Fruit fly (Drosophila melanogaster) whole organism, wandering third instar larva: ENCODE measurements around the gene CG11588.

Experiments
- Abd-B ChIP-seq: fragments of >200 bp; optimal IDR thresholded peaks from 2 replicates; lab custom pipeline; 2017; ENCODE audit warnings: missing biosample characterization, missing genetic modification characterization
- CG32264 ChIP-seq: fragments of 200-800 bp; sonication (Bioruptor generic); optimal IDR thresholded peaks from 2 replicates; lab custom pipeline; 2016; ENCODE audit warnings: missing biosample characterization, missing genetic modification characterization
- CG9705 ChIP-seq: fragments of 200-800 bp; sonication (Bioruptor generic); optimal IDR thresholded peaks from 2 replicates; lab custom pipeline; 2018; ENCODE audit warnings: missing biosample characterization, mild to moderate bottlenecking, missing genetic modification characterization
- CrebA ChIP-seq: fragments of 200-800 bp; sonication (Bioruptor generic); optimal IDR thresholded peaks from 2 replicates; lab custom pipeline; 2016; ENCODE audit warnings: missing biosample characterization, mild to moderate bottlenecking, missing genetic modification characterization, borderline replicate concordance
- Dfd ChIP-seq: fragments of >200 bp; optimal IDR thresholded peaks from 2 replicates; lab custom pipeline; 2017; ENCODE audit warnings: missing biosample characterization, missing genetic modification characterization
- GATAd ChIP-seq: sonication (Bioruptor generic); optimal IDR thresholded peaks from 2 replicates; lab custom pipeline; 2016; ENCODE audit warnings: missing biosample characterization, missing genetic modification characterization
- HLH106 ChIP-seq: fragments of 200-800 bp; optimal IDR thresholded peaks from 3 replicates; lab custom pipeline; 2019; ENCODE audit warnings: missing biosample characterization, mild to moderate bottlenecking, missing genetic modification characterization, moderate library complexity
- Hnf4 ChIP-seq: fragments of 200-800 bp; sonication (Bioruptor generic); optimal IDR thresholded peaks from 2 replicates; lab custom pipeline; 2016; ENCODE audit warnings: missing biosample characterization, mild to moderate bottlenecking, missing genetic modification characterization
- Hr83 ChIP-seq: fragments of 200-300 bp; sonication (Bioruptor generic); optimal IDR thresholded peaks from 2 replicates; lab custom pipeline; 2016; ENCODE audit warnings: missing biosample characterization, mild to moderate bottlenecking, missing genetic modification characterization, moderate library complexity; ENCODE audit not compliant: poor library complexity, severe bottlenecking
- Jra ChIP-seq: sonication (Bioruptor generic); optimal IDR thresholded peaks from 2 replicates; lab custom pipeline; 2016; ENCODE audit warnings: missing biosample characterization, missing genetic modification characterization
- Myc ChIP-seq: fragments of >200 bp; optimal IDR thresholded peaks from 2 replicates; lab custom pipeline; 2017
- N ChIP-seq: fragments of >200 bp; optimal IDR thresholded peaks from 2 replicates; lab custom pipeline; 2018; ENCODE audit warnings: missing biosample characterization, missing external identifiers, missing genetic modification characterization
- Rel ChIP-seq, 2 experiments: fragments of 200-800 bp; sonication (Bioruptor generic) in 1 of 2; optimal IDR thresholded peaks; 2 replicates in 1 of 2; 3 replicates in 1 of 2; lab custom pipeline; 2016 to 2019; ENCODE audit warnings: mild to moderate bottlenecking in 2 of 2, missing biosample characterization in 2 of 2, missing genetic modification characterization in 2 of 2, moderate library complexity in 1 of 2
- Sp1 ChIP-seq: fragments of 200-800 bp; sonication (Bioruptor generic); optimal IDR thresholded peaks from 3 replicates; lab custom pipeline; 2019; ENCODE audit warnings: missing biosample characterization, mild to moderate bottlenecking, missing genetic modification characterization, moderate library complexity
- Vsx2 ChIP-seq: fragments of 200-300, 225-300 bp; sonication (Bioruptor generic); optimal IDR thresholded peaks from 2 replicates; lab custom pipeline; 2018; ENCODE audit warnings: missing biosample characterization, missing genetic modification characterization; ENCODE audit not compliant: partially characterized antibody
- br ChIP-seq: fragments of 200-800 bp; sonication (Bioruptor generic); optimal IDR thresholded peaks from 2 replicates; lab custom pipeline; 2016; ENCODE audit warnings: missing biosample characterization, missing genetic modification characterization
- brk ChIP-seq: fragments of 200-800 bp; sonication (Bioruptor generic); optimal IDR thresholded peaks from 2 replicates; lab custom pipeline; 2016; ENCODE audit warnings: missing biosample characterization, mild to moderate bottlenecking, missing genetic modification characterization
- dl ChIP-seq, 2 experiments: fragments of 175-275, 200-275 bp in 1 of 2; fragments of 200-275 bp in 1 of 2; sonication (Bioruptor generic); optimal IDR thresholded peaks; lab custom pipeline; 2018; ENCODE audit warnings: mild to moderate bottlenecking in 2 of 2, missing biosample characterization in 2 of 2, missing genetic modification characterization in 2 of 2, moderate library complexity in 2 of 2; ENCODE audit not compliant: partially characterized antibody in 2 of 2, insufficient read depth in 1 of 2
- dmrt93B ChIP-seq: fragments of 200-800 bp; sonication (Bioruptor generic); optimal IDR thresholded peaks from 2 replicates; lab custom pipeline; 2018; ENCODE audit warnings: missing biosample characterization, mild to moderate bottlenecking, missing genetic modification characterization
- dsf ChIP-seq: sonication (Bioruptor generic); optimal IDR thresholded peaks from 2 replicates; lab custom pipeline; 2016; ENCODE audit warnings: missing biosample characterization, missing genetic modification characterization, borderline replicate concordance
- ey ChIP-seq: fragments of 200-800 bp; sonication (Bioruptor generic); optimal IDR thresholded peaks from 2 replicates; lab custom pipeline; 2016; ENCODE audit warnings: missing biosample characterization, missing genetic modification characterization
- foxo ChIP-seq, 2 experiments: fragments of 200-800 bp; sonication (Bioruptor generic); optimal IDR thresholded peaks; 2 replicates in 1 of 2; 3 replicates in 1 of 2; lab custom pipeline; 2016 to 2017; ENCODE audit warnings: missing biosample characterization in 2 of 2, missing genetic modification characterization in 2 of 2
- fru ChIP-seq: fragments of 200-800 bp; sonication (Bioruptor generic); optimal IDR thresholded peaks from 3 replicates; lab custom pipeline; 2016; ENCODE audit warnings: missing biosample characterization, mild to moderate bottlenecking, missing genetic modification characterization
- h ChIP-seq: fragments of 200-800 bp; sonication (Bioruptor generic); optimal IDR thresholded peaks from 3 replicates; lab custom pipeline; 2016; ENCODE audit warnings: missing biosample characterization, mild to moderate bottlenecking, missing genetic modification characterization
- jim ChIP-seq: fragments of 175-275, 200-325 bp; sonication (Bioruptor generic); optimal IDR thresholded peaks from 2 replicates; lab custom pipeline; 2016; ENCODE audit warnings: missing biosample characterization, mild to moderate bottlenecking, missing genetic modification characterization
- lola ChIP-seq: fragments of >200 bp; optimal IDR thresholded peaks from 2 replicates; lab custom pipeline; 2017; ENCODE audit warnings: missing biosample characterization, missing genetic modification characterization
- pan ChIP-seq: fragments of >200 bp; optimal IDR thresholded peaks from 2 replicates; lab custom pipeline; 2017
- psq ChIP-seq: fragments of 200-800 bp; sonication (Bioruptor generic); optimal IDR thresholded peaks from 3 replicates; lab custom pipeline; 2017; ENCODE audit warnings: missing biosample characterization, mild to moderate bottlenecking, missing genetic modification characterization, moderate library complexity
- rgr ChIP-seq: fragments of 200-800 bp; sonication (Bioruptor generic); optimal IDR thresholded peaks from 3 replicates; lab custom pipeline; 2016; ENCODE audit warnings: missing biosample characterization, mild to moderate bottlenecking, missing genetic modification characterization
- sage ChIP-seq: fragments of 200-800 bp; sonication (Bioruptor generic); optimal IDR thresholded peaks from 2 replicates; lab custom pipeline; 2016; ENCODE audit warnings: missing biosample characterization, mild to moderate bottlenecking, missing genetic modification characterization
- sv ChIP-seq: fragments of 200-800 bp; sonication (Bioruptor generic); optimal IDR thresholded peaks from 3 replicates; lab custom pipeline; 2016; ENCODE audit warnings: missing biosample characterization, missing genetic modification characterization
- tai ChIP-seq: sonication (Bioruptor generic); optimal IDR thresholded peaks from 2 replicates; lab custom pipeline; 2016; ENCODE audit warnings: missing biosample characterization, missing genetic modification characterization
- usp ChIP-seq: fragments of >200 bp; optimal IDR thresholded peaks from 2 replicates; lab custom pipeline; 2017; ENCODE audit warnings: missing biosample characterization, missing genetic modification characterization
- woc ChIP-seq: sonication (Bioruptor generic); optimal IDR thresholded peaks from 2 replicates; lab custom pipeline; 2016; ENCODE audit warnings: missing biosample characterization, mild to moderate bottlenecking, missing genetic modification characterization

CG11588 gene

dm6 chr3L:11927287-11927743 lies 6.0 kb downstream of the CG11588 start, which contains the start of gene byn:
Gene byn, plus strand, starts transcription at chr3L:11927693.
- TF ChIP-seq Hr83 (GFP tag; lab: Kevin White, UChicago) (no peak), dsf (no peak), dmrt93B (no peak), ey (GFP tag; lab: Kevin White, UChicago) (no peak), sage (no peak), Sp1 (GFP tag; lab: Kevin White, UChicago) (no peak), h (GFP tag; lab: Kevin White, UChicago) (no peak), foxo (GFP tag; optimal IDR thresholded peaks at IDR 0.05; lab: Kevin White, UChicago) (no peak), Hnf4 (no peak)

dm6 chr3L:11931619-11932018 lies 10.3 kb downstream of the CG11588 start:
- TF ChIP-seq dsf = no peak
- no peak for TF ChIP-seq br (GFP tag; lab: Kevin White, UChicago)
- TF ChIP-seq dmrt93B = no peak
- no peak for TF ChIP-seq GATAd
- TF ChIP-seq lola (GFP tag; lab: Kevin White, UChicago) = no peak
- no peak for TF ChIP-seq Jra (GFP tag; lab: Kevin White, UChicago)
- no peak for TF ChIP-seq usp (GFP tag; lab: Kevin White, UChicago)
- TF ChIP-seq Sp1 (GFP tag; lab: Kevin White, UChicago) = no peak
- no peak for TF ChIP-seq HLH106 (tag; lab: Kevin White, UChicago)
- TF ChIP-seq jim (GFP tag; lab: Kevin White, UChicago) = no peak
- no peak for TF ChIP-seq CrebA
- TF ChIP-seq CG32264 (GFP tag; lab: Kevin White, UChicago) = no peak
- TF ChIP-seq N = no peak
- TF ChIP-seq Myc = no peak
- TF ChIP-seq fru (GFP tag; lab: Kevin White, UChicago) = no peak
- no peak for TF ChIP-seq foxo (GFP tag; optimal IDR thresholded peaks at IDR 0.05; lab: Kevin White, UChicago)

DNA sequence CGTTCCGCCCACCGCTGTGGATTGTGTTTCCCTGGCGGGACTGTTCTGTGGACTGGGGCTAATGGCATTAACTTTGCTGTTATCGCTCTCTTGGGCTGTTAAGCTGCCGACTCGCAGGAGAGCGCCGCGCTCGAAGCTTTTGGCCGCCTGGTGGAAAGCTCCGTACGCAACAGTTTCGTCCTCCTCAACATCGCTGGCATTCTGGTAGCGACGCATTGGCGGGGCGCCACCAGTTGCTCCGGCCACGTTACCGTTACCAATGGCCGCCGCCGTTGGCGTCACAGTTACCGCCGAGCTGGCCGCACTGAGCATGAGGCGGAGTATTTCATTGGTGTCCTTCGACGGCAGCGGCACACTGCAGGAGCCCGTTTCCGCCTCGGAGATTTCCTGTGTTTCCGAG lies 16.0 kb downstream of the CG11588 start:
- TF ChIP-seq HLH106 (tag; lab: Kevin White, UChicago) (no peak), lola (GFP tag; lab: Kevin White, UChicago) (no peak), Myc (no peak), Abd-B (no peak), tai (GFP tag; lab: Kevin White, UChicago) (no peak), CrebA (no peak), rgr (no peak), N (no peak), brk (GFP tag; lab: Kevin White, UChicago) (no peak), psq (GFP tag; lab: Kevin White, UChicago) (no peak), dl (GFP tag; optimal IDR thresholded peaks at IDR 0.05; lab: Kevin White, UChicago; ENCODE audit: insufficient read depth in 1 of 2, partially characterized antibody in 2 of 2) (no peak), woc (no peak), Rel (GFP tag; optimal IDR thresholded peaks at IDR 0.05; lab: Kevin White, UChicago) (no peak), Rel (tag; optimal IDR thresholded peaks at IDR 0.05; lab: Kevin White, UChicago) (no peak), Dfd (GFP tag; lab: Kevin White, UChicago) (no peak), foxo (GFP tag; optimal IDR thresholded peaks at IDR 0.05; lab: Kevin White, UChicago) (no peak), dsf (no peak)

DNA sequence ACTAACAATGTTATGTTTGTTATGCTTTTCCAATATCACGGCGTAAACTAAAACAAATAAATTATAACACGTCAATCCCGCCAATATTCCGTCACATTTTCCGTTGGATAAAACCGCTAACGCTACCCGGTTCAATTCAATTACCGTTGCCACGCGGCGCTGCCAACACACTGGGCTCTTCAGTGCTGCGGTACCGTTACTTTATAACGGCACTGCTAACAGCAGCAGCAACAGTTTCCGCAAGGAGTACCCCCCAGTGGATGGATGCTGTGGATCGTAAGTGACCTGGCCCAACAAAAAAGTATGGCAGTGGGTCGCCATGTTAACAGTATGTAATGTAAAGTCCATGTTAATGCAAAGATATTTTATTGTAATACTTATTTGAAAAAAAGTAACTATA lies 17.4 kb downstream of the CG11588 start, which contains the start of gene CG44837:
CG44837 (minus strand) TSS at position 157 of the 400 bp plus-strand sequence.
- TF ChIP-seq Dfd (GFP tag; lab: Kevin White, UChicago) = no peak
- TF ChIP-seq h (GFP tag; lab: Kevin White, UChicago) = no peak
- TF ChIP-seq CG9705 = no peak
- TF ChIP-seq Myc = no peak
- TF ChIP-seq rgr = no peak
- no peak for TF ChIP-seq foxo (GFP tag; optimal IDR thresholded peaks at IDR 0.05; lab: Kevin White, UChicago)
- no peak for TF ChIP-seq ey (GFP tag; lab: Kevin White, UChicago)
- no peak for TF ChIP-seq pan (lab: Kevin White, UChicago)
- TF ChIP-seq tai (GFP tag; lab: Kevin White, UChicago) = no peak
- TF ChIP-seq jim (GFP tag; lab: Kevin White, UChicago) = no peak
- TF ChIP-seq woc = no peak

DNA sequence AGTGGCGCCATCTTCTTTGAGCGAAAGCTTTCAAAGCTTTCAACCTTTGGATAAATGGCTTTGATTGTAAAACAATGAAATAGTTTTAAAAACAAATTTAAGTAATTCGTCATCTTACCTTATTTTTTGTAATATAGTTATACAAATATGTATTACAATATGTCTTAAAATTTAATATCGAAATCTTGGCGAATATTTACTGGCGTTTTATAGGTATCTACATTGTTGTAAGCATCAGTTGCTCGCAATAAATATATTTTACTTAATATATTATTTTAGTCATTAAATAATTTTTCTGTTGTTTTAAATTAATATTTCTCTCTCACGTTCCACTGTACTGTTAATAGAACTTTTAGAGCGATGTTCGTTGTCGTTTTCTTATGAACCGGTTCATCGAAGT lies 20.3 kb downstream of the CG11588 start, which contains the start of gene Rpt4R:
Rpt4R (plus strand) TSS at position 301 of the 400 bp plus-strand sequence.
- TF ChIP-seq Vsx2 (GFP tag; lab: Kevin White, UChicago) (no peak), CG9705 (no peak), sv (GFP tag; lab: Kevin White, UChicago) (no peak), brk (GFP tag; lab: Kevin White, UChicago) (no peak), foxo (GFP tag; optimal IDR thresholded peaks at IDR 0.05; lab: Kevin White, UChicago) (no peak), Dfd (GFP tag; lab: Kevin White, UChicago) (no peak), jim (GFP tag; lab: Kevin White, UChicago) (no peak), h (GFP tag; lab: Kevin White, UChicago) (no peak), br (GFP tag; lab: Kevin White, UChicago) (no peak), Sp1 (GFP tag; lab: Kevin White, UChicago) (no peak), CG32264 (GFP tag; lab: Kevin White, UChicago) (no peak)
